Fruit fly (Drosophila melanogaster) whole organism, adult: ENCODE data around the gene cdi.

ENCODE experiments used
- CG1620 ChIP-seq: fragments of 200-800 bp; sonication (Bioruptor generic); optimal IDR thresholded peaks from 2 replicates; lab custom pipeline; 2016; ENCODE audit warnings: missing biosample characterization, missing genetic modification characterization
- CG33017 ChIP-seq: fragments of 200-800 bp; sonication (Bioruptor generic); optimal IDR thresholded peaks from 2 replicates; lab custom pipeline; 2018; ENCODE audit warnings: missing biosample characterization, mild to moderate bottlenecking, missing genetic modification characterization, moderate library complexity
- CG7101 ChIP-seq: fragments of 200-800 bp; sonication (Bioruptor generic); optimal IDR thresholded peaks from 2 replicates; lab custom pipeline; 2018; ENCODE audit warnings: missing biosample characterization, mild to moderate bottlenecking, missing genetic modification characterization, moderate library complexity
- Crg-1 ChIP-seq: fragments of 200-800 bp; sonication (Bioruptor generic); optimal IDR thresholded peaks from 2 replicates; lab custom pipeline; 2016; ENCODE audit warnings: missing biosample characterization, missing genetic modification characterization
- Hr96 ChIP-seq: fragments of 200-800 bp; sonication (Bioruptor generic); optimal IDR thresholded peaks from 2 replicates; lab custom pipeline; 2016; ENCODE audit warnings: missing biosample characterization, missing genetic modification characterization
- Mnt ChIP-seq: fragments of 200-800 bp; sonication (Bioruptor generic); optimal IDR thresholded peaks from 2 replicates; lab custom pipeline; 2016; ENCODE audit warnings: missing biosample characterization, mild to moderate bottlenecking, missing genetic modification characterization
- cic ChIP-seq: fragments of 200-800 bp; sonication (Bioruptor generic); optimal IDR thresholded peaks from 2 replicates; lab custom pipeline; 2017; ENCODE audit warnings: missing biosample characterization, mild to moderate bottlenecking, missing genetic modification characterization, moderate library complexity
- kay ChIP-seq: fragments of 200-800 bp; sonication (Bioruptor generic); peaks from one replicate; lab custom pipeline; 2016; ENCODE audit warnings: missing biosample characterization, missing genetic modification characterization, borderline replicate concordance
- ovo ChIP-seq: fragments of 200-800 bp; sonication (Bioruptor generic); optimal IDR thresholded peaks from 2 replicates; lab custom pipeline; 2016; ENCODE audit warnings: missing biosample characterization, missing genetic modification characterization
- toe ChIP-seq: fragments of 200-800 bp; sonication (Bioruptor generic); optimal IDR thresholded peaks from 2 replicates; lab custom pipeline; 2016; ENCODE audit warnings: missing biosample characterization, missing genetic modification characterization

- TF ChIP-seq toe (GFP tag; lab: Kevin White, UChicago) (peak; percentile 6), Hr96 (GFP tag; lab: Kevin White, UChicago) (no peak), CG1620 (GFP tag; lab: Kevin White, UChicago) (no peak), kay (peak; percentile 41), cic (GFP tag; lab: Kevin White, UChicago) (peak; percentile 92), Crg-1 (peak; percentile 26), ovo (GFP tag; lab: Kevin White, UChicago) (no peak), CG33017 (tag; lab: Kevin White, UChicago) (peak; percentile 59), CG7101 (tag; lab: Kevin White, UChicago) (peak; percentile 49), Mnt (peak; percentile 64)
Observed at dm6 chr3R:19134957-19135356, 40.9 kb upstream of the cdi start, which contains the start of gene Cyp12a4.
